Fruit fly (Drosophila melanogaster) whole organism, embryonic: ENCODE data around the gene HemK2.

ENCODE experiments used
- Atf6 ChIP-seq: fragments of 200-800 bp; sonication (Bioruptor generic); IDR thresholded peaks from 2 replicates; pipeline ENCODE4 v1.3.6; 2022; ENCODE audit warnings: missing biosample characterization, missing genetic modification characterization
- B-H1 ChIP-seq: fragments of 200-800 bp; sonication (Bioruptor generic); IDR thresholded peaks from 3 replicates; pipeline ENCODE4 v1.3.6; 2022; ENCODE audit warnings: missing biosample characterization, missing genetic modification characterization
- CG10654 ChIP-seq: fragments of 200-800 bp; sonication (Bioruptor generic); optimal IDR thresholded peaks from 2 replicates; lab custom pipeline; 2016; ENCODE audit warnings: missing biosample characterization, missing genetic modification characterization
- CG11085 ChIP-seq: fragments of 200-800 bp; sonication (Bioruptor generic); IDR thresholded peaks from 2 replicates; pipeline ENCODE4 v1.3.6; 2022; ENCODE audit warnings: missing biosample characterization, missing genetic modification characterization
- CG11247 ChIP-seq: fragments of 200-800 bp; sonication (Bioruptor generic); IDR thresholded peaks from 2 replicates; pipeline ENCODE4 v1.3.6; 2022; ENCODE audit warnings: missing biosample characterization, missing genetic modification characterization
- CG11723 ChIP-seq: fragments of 200-800 bp; sonication (Bioruptor generic); optimal IDR thresholded peaks from 2 replicates; lab custom pipeline; 2017; ENCODE audit warnings: missing biosample characterization, mild to moderate bottlenecking, missing genetic modification characterization
- CG1233 ChIP-seq: fragments of 200-800 bp; sonication (Bioruptor generic); optimal IDR thresholded peaks from 4 replicates; lab custom pipeline; 2018; ENCODE audit warnings: missing biosample characterization, mild to moderate bottlenecking, missing genetic modification characterization
- CG13296 ChIP-seq: fragments of 200-800 bp; sonication (Bioruptor generic); optimal IDR thresholded peaks from 3 replicates; lab custom pipeline; 2018; ENCODE audit warnings: missing biosample characterization, mild to moderate bottlenecking, missing genetic modification characterization
- CG17802 ChIP-seq: fragments of 200-800 bp; sonication (Bioruptor generic); optimal IDR thresholded peaks from 2 replicates; lab custom pipeline; 2018; ENCODE audit warnings: missing biosample characterization, mild to moderate bottlenecking, missing genetic modification characterization, moderate library complexity
- CG18011 ChIP-seq: fragments of 200-800 bp; sonication (Bioruptor generic); optimal IDR thresholded peaks from 2 replicates; lab custom pipeline; 2017; ENCODE audit warnings: missing biosample characterization, missing genetic modification characterization, mild to moderate bottlenecking, moderate library complexity, missing genotype
- CG2129 ChIP-seq: fragments of 200-800 bp; sonication (Bioruptor generic); IDR thresholded peaks from 2 replicates; pipeline ENCODE4 v1.3.6; 2022; ENCODE audit warnings: missing biosample characterization, missing genetic modification characterization; ENCODE audit not compliant: partially characterized antibody
- CG3281 ChIP-seq: fragments of 200-800 bp; sonication (Bioruptor generic); optimal IDR thresholded peaks from 3 replicates; lab custom pipeline; 2017; ENCODE audit warnings: missing biosample characterization, mild to moderate bottlenecking, missing genetic modification characterization
- CG3995 ChIP-seq: fragments of 200-800 bp; sonication (Bioruptor generic); optimal IDR thresholded peaks from 3 replicates; lab custom pipeline; 2016; ENCODE audit warnings: missing biosample characterization, missing genetic modification characterization
- CG4707 ChIP-seq: fragments of 200-800 bp; sonication (Bioruptor generic); optimal IDR thresholded peaks from 2 replicates; lab custom pipeline; 2018; ENCODE audit warnings: missing biosample characterization, mild to moderate bottlenecking, missing genetic modification characterization, moderate library complexity
- CG6254 ChIP-seq: fragments of 200-800 bp; sonication (Bioruptor generic); optimal IDR thresholded peaks from 3 replicates; lab custom pipeline; 2017; ENCODE audit warnings: mild to moderate bottlenecking, missing biosample characterization, missing genetic modification reagents, missing genetic modification characterization
- CG7357 ChIP-seq: fragments of 200-800 bp; sonication (Bioruptor generic); IDR thresholded peaks from 3 replicates; pipeline ENCODE4 v1.3.6; 2022; ENCODE audit warnings: missing biosample characterization, missing genetic modification characterization
- CG8290 ChIP-seq, 3 experiments: fragments of 200-800 bp; sonication (Bioruptor generic); optimal IDR thresholded peaks; 2 replicates each; lab custom pipeline; 2016 to 2019; ENCODE audit warnings: missing biosample characterization in 3 of 3, missing genetic modification characterization in 3 of 3, mild to moderate bottlenecking in 2 of 3, moderate library complexity in 1 of 3
- CG8765 ChIP-seq: fragments of 200-800 bp; sonication (Bioruptor generic); IDR thresholded peaks from 2 replicates; pipeline ENCODE4 v1.3.6; 2022; ENCODE audit warnings: missing biosample characterization, missing genetic modification characterization
- CG9215 ChIP-seq: fragments of 200-800 bp; sonication (Bioruptor generic); IDR thresholded peaks from 2 replicates; pipeline ENCODE4 v1.3.6; 2022; ENCODE audit warnings: missing biosample characterization, missing genetic modification characterization
- CG9437 ChIP-seq: fragments of 200-800 bp; sonication (Bioruptor generic); optimal IDR thresholded peaks from 2 replicates; lab custom pipeline; 2018; ENCODE audit warnings: missing biosample characterization, mild to moderate bottlenecking, missing genetic modification characterization
- CG9609 ChIP-seq: fragments of 200-800 bp; sonication (Bioruptor generic); optimal IDR thresholded peaks from 3 replicates; lab custom pipeline; 2016; ENCODE audit warnings: missing biosample characterization, missing genetic modification characterization
- CG9797 ChIP-seq: fragments of 200-800 bp; sonication (Bioruptor generic); optimal IDR thresholded peaks from 3 replicates; lab custom pipeline; 2018; ENCODE audit warnings: missing biosample characterization, mild to moderate bottlenecking, missing genetic modification characterization
- Camta ChIP-seq: fragments of 200-800 bp; sonication (Bioruptor generic); optimal IDR thresholded peaks from 2 replicates; lab custom pipeline; 2016; ENCODE audit warnings: missing biosample characterization, missing genetic modification characterization
- Deaf1 ChIP-seq: fragments of 200-800 bp; optimal IDR thresholded peaks from 3 replicates; lab custom pipeline; 2019; ENCODE audit warnings: missing biosample characterization, mild to moderate bottlenecking, missing genetic modification characterization, moderate library complexity
- Dek ChIP-seq: fragments of 200-800 bp; sonication (Bioruptor generic); optimal IDR thresholded peaks from 3 replicates; lab custom pipeline; 2019; ENCODE audit warnings: missing biosample characterization, mild to moderate bottlenecking, missing genetic modification characterization, moderate library complexity
- Doc2 ChIP-seq: fragments of 200-800 bp; sonication (Bioruptor generic); IDR thresholded peaks from 2 replicates; pipeline ENCODE4 v1.3.6; 2022; ENCODE audit warnings: missing biosample characterization, missing genetic modification characterization
- Dref ChIP-seq: fragments of 200-800 bp; sonication (Bioruptor generic); IDR thresholded peaks from 2 replicates; pipeline ENCODE4 v1.3.6; 2022; ENCODE audit warnings: missing biosample characterization, missing genetic modification characterization
- Drgx ChIP-seq: fragments of 200-800 bp; sonication (Bioruptor generic); IDR thresholded peaks from 2 replicates; pipeline ENCODE4 v1.3.6; 2022; ENCODE audit warnings: missing biosample characterization, missing genetic modification characterization
- E2f1 ChIP-seq: fragments of 200-800 bp; sonication (Bioruptor generic); IDR thresholded peaks from 2 replicates; pipeline ENCODE4 v1.3.6; 2022; ENCODE audit warnings: missing biosample characterization, missing genetic modification characterization
- H2.0 ChIP-seq: fragments of 200-800 bp; sonication (Bioruptor generic); IDR thresholded peaks from 2 replicates; pipeline ENCODE4 v1.3.6; 2022; ENCODE audit warnings: missing biosample characterization, missing genetic modification characterization
- Hr51 ChIP-seq, 2 experiments: fragments of 200-800 bp; sonication (Bioruptor generic); optimal IDR thresholded peaks; 2 replicates in 1 of 2; 3 replicates in 1 of 2; lab custom pipeline; 2016 to 2018; ENCODE audit warnings: missing biosample characterization in 2 of 2, missing genetic modification characterization in 2 of 2, mild to moderate bottlenecking in 1 of 2, moderate library complexity in 1 of 2
- Hsf ChIP-seq: fragments of 200-800 bp; sonication (Bioruptor generic); optimal IDR thresholded peaks from 3 replicates; lab custom pipeline; 2016; ENCODE audit warnings: missing biosample characterization, missing genetic modification characterization
- Lhr ChIP-seq: fragments of 200-800 bp; sonication (Bioruptor generic); optimal IDR thresholded peaks from 3 replicates; lab custom pipeline; 2017; ENCODE audit warnings: mild to moderate bottlenecking, missing biosample characterization, missing genetic modification reagents, missing genetic modification characterization
- NFAT ChIP-seq: fragments of 200-800 bp; sonication (Bioruptor generic); IDR thresholded peaks from 2 replicates; pipeline ENCODE4 v1.3.6; 2022; ENCODE audit warnings: missing biosample characterization, missing genetic modification characterization
- al ChIP-seq: fragments of 200-800 bp; sonication (Bioruptor generic); IDR thresholded peaks from 2 replicates; pipeline ENCODE4 v1.3.6; 2022; ENCODE audit warnings: missing biosample characterization, missing genetic modification characterization
- ara ChIP-seq: fragments of 200-800 bp; sonication (Bioruptor generic); IDR thresholded peaks from 2 replicates; pipeline ENCODE4 v1.3.6; 2022; ENCODE audit warnings: missing biosample characterization, missing genetic modification characterization
- cad ChIP-seq: fragments of >200 bp; optimal IDR thresholded peaks from 2 replicates; lab custom pipeline; 2017; ENCODE audit warnings: missing biosample characterization, missing genetic modification characterization
- chinmo ChIP-seq: fragments of 200-800 bp; sonication (Bioruptor generic); IDR thresholded peaks from 4 replicates; pipeline ENCODE4 v1.3.6; 2022; ENCODE audit warnings: missing biosample characterization, missing genetic modification characterization; ENCODE audit not compliant: partially characterized antibody
- disco-r ChIP-seq: fragments of 200-800 bp; sonication (Bioruptor generic); optimal IDR thresholded peaks from 2 replicates; lab custom pipeline; 2016; ENCODE audit warnings: missing biosample characterization, missing genetic modification characterization
- fd96Cb ChIP-seq: fragments of 200-800 bp; sonication (Bioruptor generic); optimal IDR thresholded peaks from 2 replicates; lab custom pipeline; 2018; ENCODE audit warnings: missing biosample characterization, mild to moderate bottlenecking, missing genetic modification characterization, moderate library complexity
- ftz-f1 ChIP-seq: fragments of 200-800 bp; sonication (Bioruptor generic); optimal IDR thresholded peaks from 2 replicates; lab custom pipeline; 2016; ENCODE audit warnings: missing biosample characterization, missing genetic modification characterization
- kah ChIP-seq: fragments of 200-800 bp; sonication (Bioruptor generic); optimal IDR thresholded peaks from 2 replicates; lab custom pipeline; 2018; ENCODE audit warnings: missing biosample characterization, mild to moderate bottlenecking, missing genetic modification characterization
- klu ChIP-seq: fragments of 200-800 bp; sonication (Bioruptor generic); IDR thresholded peaks from 2 replicates; pipeline ENCODE4 v1.3.6; 2022; ENCODE audit warnings: missing biosample characterization, missing genetic modification characterization
- lilli ChIP-seq: fragments of 200-800 bp; sonication (Bioruptor generic); optimal IDR thresholded peaks from 3 replicates; lab custom pipeline; 2016; ENCODE audit warnings: missing biosample characterization, missing genetic modification characterization
- nau ChIP-seq: fragments of 200-800 bp; sonication (Bioruptor generic); optimal IDR thresholded peaks from 3 replicates; lab custom pipeline; 2017; ENCODE audit warnings: missing biosample characterization, mild to moderate bottlenecking, missing genetic modification characterization, missing genetic modification reagents
- phol ChIP-seq: fragments of 200-800 bp; sonication (Bioruptor generic); optimal IDR thresholded peaks from 3 replicates; lab custom pipeline; 2018; ENCODE audit warnings: missing biosample characterization, mild to moderate bottlenecking, missing genetic modification characterization, moderate library complexity
- slp2 ChIP-seq: fragments of 200-800 bp; sonication (Bioruptor generic); optimal IDR thresholded peaks from 2 replicates; lab custom pipeline; 2016; ENCODE audit warnings: missing biosample characterization, missing genetic modification characterization
- sob ChIP-seq: fragments of 200-800 bp; sonication (Bioruptor generic); IDR thresholded peaks from 2 replicates; pipeline ENCODE4 v1.3.6; 2022; ENCODE audit warnings: missing biosample characterization, missing genetic modification characterization
- wdn ChIP-seq: fragments of 200-800 bp; sonication (Bioruptor generic); IDR thresholded peaks from 2 replicates; pipeline ENCODE4 v1.3.6; 2022; ENCODE audit warnings: missing biosample characterization, missing genetic modification characterization
- wor ChIP-seq: fragments of 200-800 bp; sonication (Bioruptor generic); IDR thresholded peaks from 2 replicates; pipeline ENCODE4 v1.3.6; 2022; ENCODE audit warnings: missing biosample characterization, missing genetic modification characterization
- zen ChIP-seq: fragments of 200-800 bp; sonication (Bioruptor generic); optimal IDR thresholded peaks from 3 replicates; lab custom pipeline; 2018; ENCODE audit warnings: missing biosample characterization, mild to moderate bottlenecking, missing genetic modification characterization, moderate library complexity
- zfh2 ChIP-seq: fragments of 200-800 bp; sonication (Bioruptor generic); optimal IDR thresholded peaks from 2 replicates; lab custom pipeline; 2016; ENCODE audit warnings: missing biosample characterization, missing genetic modification characterization

The HemK2 gene

DNA sequence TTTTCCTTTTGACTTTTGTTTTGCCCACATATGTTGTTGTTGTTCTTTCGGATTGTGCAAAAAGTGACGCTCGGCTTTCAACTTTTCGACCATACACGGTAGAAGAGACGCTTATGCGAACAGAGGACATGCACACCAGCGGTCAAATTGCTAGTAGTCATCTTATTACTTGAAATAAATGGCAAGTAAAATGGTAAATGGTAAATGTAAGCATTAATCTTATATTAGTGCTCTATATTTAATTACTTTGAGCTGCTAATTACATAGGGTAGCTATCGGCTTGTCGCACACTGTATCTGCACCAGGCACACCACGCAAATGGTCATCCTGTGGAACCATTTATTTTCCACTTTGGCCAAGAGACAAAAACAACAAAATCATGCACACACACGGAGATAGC is 38.2 kb downstream of the HemK2 start (continued):
- TF ChIP-seq Drgx (GFP tag; lab: Robert Waterston, UW) (no peak), CG17802 (tag; lab: Kevin White, UChicago) (no peak), CG1233 (no peak), CG9215 (GFP tag; lab: Robert Waterston, UW) (no peak; the same call in 1 of the 2 replicates), Dek (tag; lab: Kevin White, UChicago) (no peak), CG3995 (GFP tag; lab: Kevin White, UChicago) (no peak), slp2 (GFP tag; lab: Kevin White, UChicago) (no peak), B-H1 (GFP tag; lab: Robert Waterston, UW) (no peak), CG9437 (no peak), Doc2 (no peak), E2f1 (0 out of 2 replicates have a peak, but pooled peaks have one; percentile 25), CG11085 (GFP tag; lab: Robert Waterston, UW) (no peak), CG9797 (GFP tag; lab: Kevin White, UChicago) (no peak), CG6254 (GFP tag; lab: Kevin White, UChicago) (no peak), Hr51 (GFP tag; optimal IDR thresholded peaks at IDR 0.05; lab: Kevin White, UChicago) (peak in 1 of 2 experiments; percentile 19), NFAT (GFP tag; lab: Robert Waterston, UW) (no peak), chinmo (GFP tag; lab: Robert Waterston, UW) (no peak), zen (tag; lab: Kevin White, UChicago) (peak; percentile 35), CG11723 (GFP tag; lab: Kevin White, UChicago) (no peak), wdn (GFP tag; lab: Robert Waterston, UW) (no peak), fd96Cb (peak; percentile 17), nau (no peak), CG7357 (GFP tag; lab: Robert Waterston, UW) (no peak), CG11247 (GFP tag; lab: Robert Waterston, UW) (peak; percentile 9; the same call in 1 of the 2 replicates), kah (GFP tag; lab: Kevin White, UChicago) (no peak), al (GFP tag; lab: Robert Waterston, UW) (no peak), CG18011 (no peak), CG3281 (GFP tag; lab: Kevin White, UChicago) (peak; percentile 11), CG4707 (no peak), disco-r (GFP tag; lab: Kevin White, UChicago) (no peak), zfh2 (GFP tag; lab: Kevin White, UChicago) (no peak), Camta (no peak), Deaf1 (tag; lab: Kevin White, UChicago) (no peak), lilli (GFP tag; lab: Kevin White, UChicago) (no peak), Hsf (GFP tag; lab: Kevin White, UChicago) (no peak), CG2129 (no peak), ftz-f1 (GFP tag; lab: Kevin White, UChicago) (no peak), CG8290 (GFP tag; optimal IDR thresholded peaks at IDR 0.05; lab: Kevin White, UChicago) (no peak), CG8290 (tag; optimal IDR thresholded peaks at IDR 0.05; lab: Kevin White, UChicago) (peak in 1 of 2 experiments; percentile 47), ara (GFP tag; lab: Robert Waterston, UW) (no peak), cad (GFP tag; lab: Kevin White, UChicago) (no peak), CG8765 (GFP tag; lab: Robert Waterston, UW) (no peak), sob (GFP tag; lab: Robert Waterston, UW) (no peak), wor (GFP tag; lab: Robert Waterston, UW) (no peak), CG9609 (GFP tag; lab: Kevin White, UChicago) (no peak), Lhr (GFP tag; lab: Kevin White, UChicago) (no peak), klu (GFP tag; lab: Robert Waterston, UW) (no peak), Dref (GFP tag; lab: Robert Waterston, UW) (no peak), phol (tag; lab: Kevin White, UChicago) (no peak), CG13296 (GFP tag; lab: Kevin White, UChicago) (no peak), H2.0 (GFP tag; lab: Robert Waterston, UW) (no peak), Atf6 (GFP tag; lab: Robert Waterston, UW) (peak; percentile 10; the same call in 1 of the 2 replicates), CG10654 (GFP tag; lab: Kevin White, UChicago) (no peak)
